Fruit fly (Drosophila melanogaster): ENCODE measurements around the gene ghi.
A peak's percentile ranks its signal among the peaks of the same experiment; 100 is the strongest.

- no peak for TF ChIP-seq CG32264 (GFP tag; optimal IDR thresholded peaks at IDR 0.05)
- TF ChIP-seq tai (GFP tag; optimal IDR thresholded peaks at IDR 0.05) = no peak
- peak; percentile 8 for TF ChIP-seq OdsH (GFP tag; optimal IDR thresholded peaks at IDR 0.05)
- TF ChIP-seq brk (GFP tag; optimal IDR thresholded peaks at IDR 0.05) = peak; percentile 62
- TF ChIP-seq GATAd (GFP tag; optimal IDR thresholded peaks at IDR 0.05) = no peak
- no peak for TF ChIP-seq Hr78 (GFP tag; optimal IDR thresholded peaks at IDR 0.05)
- no peak for TF ChIP-seq woc (GFP tag; optimal IDR thresholded peaks at IDR 0.05)
These were observed 27.2 kb upstream of the ghi start for dm6 chr3L:9424528-9424911.

Measured in whole organism, wandering third instar larva.